Worm (Caenorhabditis elegans) whole organism, L3 larva: ENCODE measurements around the gene rpoa-12.

Source experiments
- ama-1 ChIP-seq: fragments of 150-350 bp; optimal IDR thresholded peaks from 2 replicates; lab custom pipeline; 2018
- ceh-9 ChIP-seq: sonication (generic microtip); optimal IDR thresholded peaks from 2 replicates; lab custom pipeline; 2018; ENCODE audit warnings: missing biosample characterization, missing genetic modification characterization
- lin-15B ChIP-seq: fragments of 150-350 bp; optimal IDR thresholded peaks from 2 replicates; lab custom pipeline; 2014; ENCODE audit warnings: missing biosample characterization, missing genetic modification characterization
- lsy-12 ChIP-seq: sonication (generic microtip); optimal IDR thresholded peaks from 2 replicates; lab custom pipeline; 2016; ENCODE audit warnings: mild to moderate bottlenecking, missing genetic modification characterization, missing compliant biosample characterization
- nhr-11 ChIP-seq: fragments of 150-350 bp; optimal IDR thresholded peaks from 2 replicates; lab custom pipeline; 2014; ENCODE audit warnings: missing biosample characterization, missing genetic modification characterization
- nhr-237 ChIP-seq: fragments of 150-350 bp; optimal IDR thresholded peaks from 2 replicates; lab custom pipeline; 2014; ENCODE audit warnings: missing biosample characterization, missing genetic modification characterization
- nhr-28 ChIP-seq: fragments of 150-350 bp; optimal IDR thresholded peaks from 2 replicates; lab custom pipeline; 2014; ENCODE audit warnings: missing biosample characterization, missing genetic modification characterization
- pha-4 ChIP-seq: fragments of 150-350 bp; optimal IDR thresholded peaks from 2 replicates; lab custom pipeline; 2014; ENCODE audit warnings: missing biosample characterization, missing genetic modification reagents, missing genetic modification characterization
- unc-62 ChIP-seq: fragments of 150-350 bp; sonication (generic microtip); optimal IDR thresholded peaks from 4 replicates; lab custom pipeline; 2014; ENCODE audit warnings: missing biosample characterization, missing genetic modification reagents, missing genetic modification characterization
- ztf-11 ChIP-seq: fragments of 150-350 bp; optimal IDR thresholded peaks from 2 replicates; lab custom pipeline; 2014; ENCODE audit warnings: missing biosample characterization, missing genetic modification characterization
- ztf-4 ChIP-seq: fragments of 150-350 bp; optimal IDR thresholded peaks from 2 replicates; lab custom pipeline; 2014; ENCODE audit warnings: missing biosample characterization, missing genetic modification characterization

DNA sequence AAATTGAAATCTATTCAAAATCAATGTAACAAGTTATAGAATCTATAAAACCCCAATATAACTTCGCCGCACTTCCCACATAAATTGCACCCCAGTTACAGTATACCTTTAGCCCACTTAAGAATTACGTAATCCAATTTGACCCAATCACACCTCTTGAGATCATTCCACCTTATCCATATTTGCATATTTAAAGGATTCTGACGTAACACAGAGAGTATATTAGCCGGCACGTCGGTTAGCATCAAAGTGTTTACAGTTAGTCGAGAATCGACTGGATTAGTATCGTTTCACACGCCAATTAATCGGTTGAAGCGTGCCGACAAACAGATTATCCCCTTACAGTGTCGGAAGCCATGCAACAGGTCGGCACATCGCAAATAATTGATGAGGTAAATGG, 10.5 kb upstream of the rpoa-12 start:
- TF ChIP-seq ceh-9 (tag; lab: Kevin White, UChicago): no peak
- TF ChIP-seq nhr-11 (tag; lab: Kevin White, UChicago): no peak
- TF ChIP-seq unc-62 (GFP tag; lab: Kevin White, UChicago): no peak
- TF ChIP-seq ama-1 (lab: Kevin White, UChicago): no peak
- no peak for TF ChIP-seq nhr-28
- TF ChIP-seq lin-15B (tag; lab: Kevin White, UChicago): no peak
- TF ChIP-seq pha-4 (tag; lab: Kevin White, UChicago): no peak
- TF ChIP-seq ztf-11 (tag; lab: Kevin White, UChicago): no peak
- no peak for TF ChIP-seq lsy-12
- no peak for TF ChIP-seq ztf-4 (tag; lab: Kevin White, UChicago)
- no peak for TF ChIP-seq nhr-237 (tag; lab: Kevin White, UChicago)
